Worm (Caenorhabditis elegans) whole organism, L4 larva: Measurements from ENCODE around the gene EEED8.14.

Source experiments
- D1046.2 ChIP-seq: fragments of 200-800 bp; sonication (Bioruptor generic); IDR thresholded peaks from 2 replicates; pipeline ENCODE4 v1.3.6; 2022; ENCODE audit warnings: missing genetic modification characterization, missing compliant biosample characterization
- F26F4.8 ChIP-seq: fragments of 200-800 bp; sonication (Bioruptor generic); conservative IDR thresholded peaks from 2 replicates; pipeline ENCODE4 v1.3.6; 2022; ENCODE audit warnings: missing genetic modification characterization, missing compliant biosample characterization
- F49E8.2 ChIP-seq: sonication (generic microtip); optimal IDR thresholded peaks from 2 replicates; lab custom pipeline; 2016; ENCODE audit warnings: missing compliant biosample characterization, mild to moderate bottlenecking, missing genetic modification characterization, borderline replicate concordance
- Y48G9A.11 ChIP-seq: fragments of 200-800 bp; sonication (Bioruptor generic); IDR thresholded peaks from 2 replicates; pipeline ENCODE4 v1.3.6; 2022; ENCODE audit warnings: missing genetic modification reagents, missing genetic modification characterization, missing compliant biosample characterization
- aha-1 ChIP-seq: fragments of 150-350 bp; peaks from one replicate; lab custom pipeline; 2014; ENCODE audit warnings: missing biosample characterization, missing genetic modification characterization
- aly-2 ChIP-seq: sonication (generic microtip); optimal IDR thresholded peaks from 2 replicates; lab custom pipeline; 2018; ENCODE audit warnings: missing biosample characterization, missing genetic modification characterization
- ceh-20 ChIP-seq: fragments of 200-800 bp; sonication (Bioruptor generic); IDR thresholded peaks from 2 replicates; pipeline ENCODE4 v1.3.6; 2022; ENCODE audit warnings: missing genetic modification reagents, missing genetic modification characterization, missing compliant biosample characterization
- ces-1 ChIP-seq: fragments of 150-350 bp; sonication (generic microtip); optimal IDR thresholded peaks from 4 replicates; lab custom pipeline; 2014; ENCODE audit warnings: missing biosample characterization, missing genetic modification reagents, missing genetic modification characterization
- ctbp-1 ChIP-seq: fragments of 200-800 bp; sonication (Bioruptor generic); IDR thresholded peaks from 2 replicates; pipeline ENCODE4 v1.3.6; 2022; ENCODE audit warnings: missing genetic modification reagents, missing genetic modification characterization, missing compliant biosample characterization
- daf-12 ChIP-seq: fragments of 150-350 bp; optimal IDR thresholded peaks from 2 replicates; lab custom pipeline; 2014; ENCODE audit warnings: missing biosample characterization, missing genetic modification reagents, missing genetic modification characterization
- daf-16 ChIP-seq, 3 experiments: sonication (generic microtip); optimal IDR thresholded peaks; 2 replicates each; lab custom pipeline; 2016 to 2017; ENCODE audit warnings: missing genetic modification characterization in 3 of 3, missing genetic modification reagents in 3 of 3, mild to moderate bottlenecking in 2 of 3, missing compliant biosample characterization in 2 of 3, missing biosample characterization in 1 of 3, moderate library complexity in 1 of 3
- daf-19 ChIP-seq: fragments of 200-800 bp; sonication (Bioruptor generic); conservative IDR thresholded peaks from 2 replicates; pipeline ENCODE4 v1.3.6; 2022; ENCODE audit warnings: missing genetic modification characterization, missing compliant biosample characterization
- gei-8 ChIP-seq: fragments of 200-800 bp; sonication (Bioruptor generic); optimal IDR thresholded peaks from 2 replicates; lab custom pipeline; 2018; ENCODE audit warnings: mild to moderate bottlenecking, missing genetic modification characterization, missing compliant biosample characterization
- hlh-11 ChIP-seq: fragments of 200-800 bp; sonication (Bioruptor generic); optimal IDR thresholded peaks from 2 replicates; lab custom pipeline; 2018; ENCODE audit warnings: mild to moderate bottlenecking, missing genetic modification characterization, missing compliant biosample characterization
- hlh-30 ChIP-seq: sonication (generic microtip); optimal IDR thresholded peaks from 2 replicates; lab custom pipeline; 2017; ENCODE audit warnings: antibody characterized with exemption, mild to moderate bottlenecking, missing genetic modification characterization, missing compliant biosample characterization; ENCODE audit not compliant: insufficient read depth
- hmg-1.1 ChIP-seq: fragments of 200-800 bp; sonication (Bioruptor generic); IDR thresholded peaks from 2 replicates; pipeline ENCODE4 v1.3.6; 2022; ENCODE audit warnings: missing genetic modification reagents, missing genetic modification characterization, missing compliant biosample characterization
- lin-1 ChIP-seq: fragments of 200-800 bp; sonication (Bioruptor generic); IDR thresholded peaks from 2 replicates; pipeline ENCODE4 v1.3.6; 2022; ENCODE audit warnings: missing genetic modification reagents, missing genetic modification characterization, missing compliant biosample characterization
- lin-38 ChIP-seq: fragments of 200-800 bp; sonication (Bioruptor generic); IDR thresholded peaks from 2 replicates; pipeline ENCODE4 v1.3.6; 2022; ENCODE audit warnings: missing genetic modification reagents, missing genetic modification characterization, missing compliant biosample characterization
- lsy-2 ChIP-seq, 2 experiments: fragments of 150-350 bp in 1 of 2; sonication (generic microtip) in 1 of 2; optimal IDR thresholded peaks; 2 replicates each; lab custom pipeline; 2014 to 2017; ENCODE audit warnings: missing biosample characterization in 2 of 2, missing genetic modification characterization in 2 of 2
- madf-5 ChIP-seq, 2 experiments: fragments of 200-800 bp; sonication (Bioruptor generic); IDR thresholded peaks; 2 replicates each; pipeline ENCODE4 v1.3.6; 2022; ENCODE audit warnings: missing compliant biosample characterization in 2 of 2, missing genetic modification characterization in 2 of 2
- mdl-1 ChIP-seq, 2 experiments: fragments of 150-350 bp in 1 of 2; sonication (generic microtip) in 1 of 2; optimal IDR thresholded peaks; 2 replicates each; lab custom pipeline; 2014 to 2017; ENCODE audit warnings: missing biosample characterization in 2 of 2, missing genetic modification characterization in 2 of 2
- mxl-3 ChIP-seq: fragments of 200-800 bp; sonication (Bioruptor generic); optimal IDR thresholded peaks from 2 replicates; lab custom pipeline; 2018; ENCODE audit warnings: mild to moderate bottlenecking, missing genetic modification characterization, missing compliant biosample characterization
- nhr-111 ChIP-seq: fragments of 200-800 bp; sonication (Bioruptor generic); optimal IDR thresholded peaks from 2 replicates; lab custom pipeline; 2018; ENCODE audit warnings: mild to moderate bottlenecking, missing genetic modification characterization, missing compliant biosample characterization
- nhr-237 ChIP-seq: sonication (generic microtip); optimal IDR thresholded peaks from 2 replicates; lab custom pipeline; 2017; ENCODE audit warnings: missing biosample characterization, missing genetic modification characterization
- nhr-28 ChIP-seq: fragments of 150-350 bp; optimal IDR thresholded peaks from 2 replicates; lab custom pipeline; 2014; ENCODE audit warnings: missing biosample characterization, missing genetic modification characterization
- saeg-2 ChIP-seq: fragments of 200-800 bp; sonication (Bioruptor generic); IDR thresholded peaks from 2 replicates; pipeline ENCODE4 v1.3.6; 2022; ENCODE audit warnings: missing genetic modification reagents, missing genetic modification characterization, missing compliant biosample characterization
- set-16 ChIP-seq: fragments of 200-800 bp; sonication (Bioruptor generic); IDR thresholded peaks from 2 replicates; pipeline ENCODE4 v1.3.6; 2022; ENCODE audit warnings: missing genetic modification reagents, missing genetic modification characterization, missing compliant biosample characterization
- unc-130 ChIP-seq: sonication (generic microtip); optimal IDR thresholded peaks from 2 replicates; lab custom pipeline; 2016; ENCODE audit warnings: missing genetic modification reagents, missing genetic modification characterization, missing compliant biosample characterization
- unc-62 ChIP-seq, 3 experiments: fragments of 150-350 bp in 1 of 3; sonication (generic microtip); optimal IDR thresholded peaks in 2 of 3; peaks in 1 of 3; 1 replicate in 1 of 3; 2 replicates in 2 of 3; lab custom pipeline; 2014 to 2017; ENCODE audit warnings: missing biosample characterization in 3 of 3, missing genetic modification characterization in 3 of 3, missing genetic modification reagents in 3 of 3, missing genotype in 1 of 3
- zfp-3 ChIP-seq: fragments of 200-800 bp; sonication (Bioruptor generic); conservative IDR thresholded peaks from 2 replicates; pipeline ENCODE4 v1.3.6; 2022; ENCODE audit warnings: missing genetic modification reagents, missing genetic modification characterization, missing compliant biosample characterization
- zip-11 ChIP-seq: fragments of 200-800 bp; sonication (Bioruptor generic); IDR thresholded peaks from 2 replicates; pipeline ENCODE4 v1.3.6; 2022; ENCODE audit warnings: missing genetic modification characterization, missing compliant biosample characterization
- zip-2 ChIP-seq: fragments of 150-350 bp; optimal IDR thresholded peaks from 2 replicates; lab custom pipeline; 2014; ENCODE audit warnings: missing biosample characterization, missing genetic modification characterization

EEED8.14 gene

DNA sequence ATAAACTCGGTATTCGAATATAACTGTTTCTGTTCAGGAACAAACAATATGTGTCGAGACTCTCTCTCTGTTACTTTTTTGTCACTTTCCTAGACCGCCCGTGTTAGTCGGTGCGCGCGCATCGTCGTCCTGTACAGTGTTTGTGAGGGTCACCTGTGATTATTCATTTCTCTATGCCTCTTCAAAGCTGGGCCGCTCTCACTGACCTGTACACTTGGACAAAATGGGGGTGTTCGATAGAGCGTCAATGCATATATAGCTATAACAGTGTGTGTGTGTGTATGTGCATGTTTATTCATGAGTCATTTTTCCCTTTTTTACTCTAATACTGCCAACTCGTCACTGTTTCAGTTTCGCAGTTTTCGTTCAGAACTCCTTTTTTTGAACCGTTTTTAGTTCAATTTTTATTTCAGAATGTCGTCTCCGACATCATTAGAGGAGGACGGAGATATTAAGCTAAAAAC, 34.2 kb downstream of the EEED8.14 start, which contains the start of gene pkc-3 (continued):
- TF ChIP-seq lin-1 (GFP tag; lab: Robert Waterston, UW) (0 out of 2 replicates have a peak, but pooled peaks have one; percentile 53), zip-11 (GFP tag; lab: Robert Waterston, UW) (no peak), madf-5 (GFP tag; IDR thresholded peaks at IDR 0.05; lab: Robert Waterston, UW) (no peak)
- TF ChIP-seq, all 104 proteins: peak for 47

DNA sequence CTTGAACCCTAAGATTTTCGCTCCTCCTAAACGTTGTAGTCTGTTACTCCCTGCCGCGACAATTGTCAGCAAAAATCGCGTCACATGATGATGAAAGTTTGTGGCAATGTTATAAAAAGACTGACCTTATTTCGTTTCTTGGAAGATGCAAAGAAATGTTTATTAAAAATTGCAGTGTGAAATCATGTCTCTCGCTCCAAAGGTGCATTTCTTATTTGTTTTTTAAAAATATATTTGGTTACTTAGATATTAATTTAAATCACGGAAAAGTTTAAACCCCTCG, 35.7 kb downstream of the EEED8.14 start:
- TF ChIP-seq nhr-28 (tag; lab: Kevin White, UChicago) = peak; percentile 44
- TF ChIP-seq lsy-2 (tag; optimal IDR thresholded peaks at IDR 0.05; lab: Kevin White, UChicago) = peak in 1 of 2 experiments; percentile 11
- TF ChIP-seq mdl-1 (tag; optimal IDR thresholded peaks at IDR 0.05; lab: Kevin White, UChicago) = no peak
- TF ChIP-seq daf-19 (GFP tag; lab: Robert Waterston, UW) = no peak
- TF ChIP-seq hlh-30 (tag; lab: Kevin White, UChicago) = peak; percentile 50
- peak in 1 of 2 experiments; percentile 49 for TF ChIP-seq unc-62 (GFP tag; optimal IDR thresholded peaks at IDR 0.05 in 1 of 2; lab: Kevin White, UChicago)
- TF ChIP-seq unc-62 (tag; optimal IDR thresholded peaks at IDR 0.05; lab: Kevin White, UChicago) = no peak
- TF ChIP-seq hlh-11 = peak; percentile 1

DNA sequence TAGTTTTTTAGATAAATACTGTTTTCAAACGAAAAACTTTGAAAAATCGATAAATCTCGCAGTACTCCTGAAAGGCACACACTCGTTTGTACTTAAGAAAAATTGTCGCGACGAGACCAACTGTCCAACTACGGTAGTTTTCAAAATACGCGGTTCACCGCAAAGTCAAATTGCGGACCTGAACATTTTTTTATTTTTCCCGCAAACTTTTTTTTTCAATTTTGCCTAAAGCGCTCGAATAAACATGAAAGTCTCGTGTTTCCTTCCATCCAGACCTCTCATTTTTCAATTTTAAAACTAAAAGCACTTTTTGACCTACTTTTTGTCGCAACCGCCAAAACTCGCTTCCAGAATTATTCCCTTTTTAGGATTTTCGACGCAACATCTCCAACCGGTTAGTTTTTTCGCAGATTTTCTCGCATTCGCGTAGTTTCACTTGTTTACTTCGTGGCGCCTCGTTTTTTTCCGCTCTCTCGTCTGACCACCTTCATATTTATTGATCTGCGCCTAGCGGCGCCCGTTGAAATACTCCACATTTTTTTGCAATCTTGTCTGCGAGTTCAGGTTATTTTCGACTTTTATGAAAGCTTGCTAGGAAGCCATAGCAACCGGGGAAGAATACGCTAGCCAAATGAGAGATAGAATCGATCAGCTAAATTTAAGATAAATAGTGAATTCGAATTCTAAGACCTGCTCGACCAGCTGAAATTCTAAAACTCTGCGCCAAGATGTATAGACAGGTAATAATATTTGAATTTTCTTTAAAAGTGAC, 36.2 kb downstream of the EEED8.14 start, which contains the start of gene prdx-2:
TSS of gene prdx-2 (plus strand) at position 729 of the 772 bp plus-strand sequence.
- TF ChIP-seq aha-1 (tag; lab: Kevin White, UChicago) = peak; percentile 22
- no peak for TF ChIP-seq nhr-111 (GFP tag; lab: Kevin White, UChicago)
- peak; percentile 56 for TF ChIP-seq unc-130 (GFP tag; lab: Kevin White, UChicago)
- peak in 1 of 2 experiments; percentile 45 for TF ChIP-seq lsy-2 (tag; optimal IDR thresholded peaks at IDR 0.05; lab: Kevin White, UChicago)
- no peak for TF ChIP-seq nhr-237 (tag; lab: Kevin White, UChicago)
- TF ChIP-seq ces-1 (GFP tag; lab: Kevin White, UChicago) = no peak
- TF ChIP-seq daf-12 = no peak
- TF ChIP-seq daf-19 (GFP tag; lab: Robert Waterston, UW) = no peak
- peak in 1 of 2 experiments; percentile 98 for TF ChIP-seq unc-62 (GFP tag; optimal IDR thresholded peaks at IDR 0.05 in 1 of 2; lab: Kevin White, UChicago)
- no peak for TF ChIP-seq unc-62 (tag; optimal IDR thresholded peaks at IDR 0.05; lab: Kevin White, UChicago)
- TF ChIP-seq lin-38 = peak; percentile 58; the same call in 1 of the 2 replicates
- no peak for TF ChIP-seq gei-8 (GFP tag; lab: Kevin White, UChicago)
- no peak for TF ChIP-seq daf-16 (GFP tag; optimal IDR thresholded peaks at IDR 0.05; lab: Kevin White, UChicago)
- TF ChIP-seq daf-16 (tag; optimal IDR thresholded peaks at IDR 0.05; lab: Kevin White, UChicago) = peak; percentile 32
- TF ChIP-seq F49E8.2 = peak; percentile 18
- no peak for TF ChIP-seq zfp-3 (GFP tag; lab: Robert Waterston, UW)
- TF ChIP-seq ctbp-1 = no peak
- TF ChIP-seq hmg-1.1 (GFP tag; lab: Robert Waterston, UW) = 0 out of 2 replicates have a peak, but pooled peaks have one; percentile 30
- TF ChIP-seq D1046.2 (GFP tag; lab: Robert Waterston, UW) = no peak
- peak; percentile 58; the same call in 1 of the 2 replicates for TF ChIP-seq Y48G9A.11 (GFP tag; lab: Robert Waterston, UW)
- TF ChIP-seq mxl-3 (GFP tag; lab: Kevin White, UChicago) = no peak

DNA sequence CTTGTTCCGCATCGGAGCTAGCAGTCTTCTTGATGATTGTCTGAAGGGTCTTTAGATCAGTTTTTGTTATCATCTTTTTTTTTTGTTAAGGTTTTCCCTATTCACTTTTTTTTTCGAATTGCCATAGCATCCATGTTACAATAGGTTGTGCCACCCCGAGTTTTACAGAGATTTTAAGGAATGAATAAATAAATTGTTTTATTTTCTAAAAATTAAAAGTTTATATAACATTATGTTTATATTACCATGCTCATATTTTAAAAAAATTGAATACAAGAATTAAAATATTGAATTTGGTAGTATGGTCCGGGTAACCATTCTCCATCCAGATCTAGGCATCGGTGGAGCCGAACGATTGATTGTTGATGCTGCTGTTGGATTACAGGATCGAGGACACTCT, 38.9 kb downstream of the EEED8.14 start, which contains the start of gene algn-2:
TSS of gene algn-2 (plus strand) at position 301 of the 400 bp plus-strand sequence.
- TF ChIP-seq aly-2 (tag; lab: Kevin White, UChicago) (no peak), ceh-20 (GFP tag; lab: Robert Waterston, UW) (no peak), zip-2 (tag; lab: Kevin White, UChicago) (no peak), F49E8.2 (no peak), set-16 (no peak), saeg-2 (GFP tag; lab: Robert Waterston, UW) (no peak), lin-1 (GFP tag; lab: Robert Waterston, UW) (no peak), F26F4.8 (GFP tag; lab: Robert Waterston, UW) (no peak)
